Fruit fly (Drosophila melanogaster) whole organism, embryonic: ENCODE results near the gene CG9926.

ENCODE experiments used
- Antp ChIP-seq: fragments of 200-800 bp; sonication (Bioruptor generic); optimal IDR thresholded peaks from 3 replicates; lab custom pipeline; 2016; ENCODE audit warnings: missing biosample characterization, missing genetic modification characterization
- Asciz ChIP-seq: fragments of 200-800 bp; sonication (Bioruptor generic); optimal IDR thresholded peaks from 2 replicates; lab custom pipeline; 2017; ENCODE audit warnings: missing biosample characterization, mild to moderate bottlenecking, missing genetic modification characterization, missing genetic modification reagents
- C15 ChIP-seq: fragments of 200-800 bp; sonication (Bioruptor generic); IDR thresholded peaks from 3 replicates; pipeline ENCODE4 v1.3.6; 2022; ENCODE audit warnings: missing biosample characterization, missing genetic modification characterization
- CG1024 ChIP-seq: fragments of 200-800 bp; sonication (Bioruptor generic); IDR thresholded peaks from 2 replicates; pipeline ENCODE4 v1.3.6; 2022; ENCODE audit warnings: missing biosample characterization, missing genetic modification characterization
- CG10654 ChIP-seq: fragments of 200-800 bp; sonication (Bioruptor generic); optimal IDR thresholded peaks from 2 replicates; lab custom pipeline; 2016; ENCODE audit warnings: missing biosample characterization, missing genetic modification characterization
- CG10979 ChIP-seq: fragments of 200-800 bp; sonication (Bioruptor generic); optimal IDR thresholded peaks from 2 replicates; lab custom pipeline; 2018; ENCODE audit warnings: missing biosample characterization, mild to moderate bottlenecking, missing genetic modification characterization, moderate library complexity
- CG13296 ChIP-seq: fragments of 200-800 bp; sonication (Bioruptor generic); optimal IDR thresholded peaks from 3 replicates; lab custom pipeline; 2018; ENCODE audit warnings: missing biosample characterization, mild to moderate bottlenecking, missing genetic modification characterization
- CG13624 ChIP-seq: fragments of 200-800 bp; sonication (Bioruptor generic); optimal IDR thresholded peaks from 2 replicates; lab custom pipeline; 2016; ENCODE audit warnings: missing biosample characterization, missing genetic modification characterization
- CG13894 ChIP-seq: fragments of 200-800 bp; sonication (Bioruptor generic); optimal IDR thresholded peaks from 3 replicates; lab custom pipeline; 2018; ENCODE audit warnings: missing biosample characterization, mild to moderate bottlenecking, missing genetic modification characterization, moderate library complexity
- CG17359 ChIP-seq: fragments of 200-800 bp; sonication (Bioruptor generic); optimal IDR thresholded peaks from 3 replicates; lab custom pipeline; 2018; ENCODE audit warnings: missing biosample characterization, mild to moderate bottlenecking, missing genetic modification characterization, moderate library complexity
- CG17612 ChIP-seq: fragments of 200-800 bp; sonication (Bioruptor generic); IDR thresholded peaks from 2 replicates; pipeline ENCODE4 v1.3.6; 2022; ENCODE audit warnings: missing biosample characterization, missing genetic modification characterization
- CG1792 ChIP-seq: fragments of 200-800 bp; sonication (Bioruptor generic); optimal IDR thresholded peaks from 2 replicates; lab custom pipeline; 2016; ENCODE audit warnings: missing biosample characterization, missing genetic modification characterization
- CG2712 ChIP-seq: fragments of 200-800 bp; optimal IDR thresholded peaks from 3 replicates; lab custom pipeline; 2019; ENCODE audit warnings: missing biosample characterization, mild to moderate bottlenecking, missing genetic modification characterization, moderate library complexity
- CG30403 ChIP-seq: fragments of 200-800 bp; sonication (Bioruptor generic); optimal IDR thresholded peaks from 3 replicates; lab custom pipeline; 2016; ENCODE audit warnings: missing biosample characterization, missing genetic modification characterization
- CG31224 ChIP-seq: fragments of 200-800 bp; sonication (Bioruptor generic); IDR thresholded peaks from 2 replicates; pipeline ENCODE4 v1.3.6; 2022; ENCODE audit warnings: missing biosample characterization, missing genetic modification characterization
- CG8290 ChIP-seq, 3 experiments: fragments of 200-800 bp; sonication (Bioruptor generic); optimal IDR thresholded peaks; 2 replicates each; lab custom pipeline; 2016 to 2019; ENCODE audit warnings: missing biosample characterization in 3 of 3, missing genetic modification characterization in 3 of 3, mild to moderate bottlenecking in 2 of 3, moderate library complexity in 1 of 3
- CG9727 ChIP-seq: fragments of 200-800 bp; sonication (Bioruptor generic); optimal IDR thresholded peaks from 3 replicates; lab custom pipeline; 2017; ENCODE audit warnings: missing biosample characterization, mild to moderate bottlenecking, missing genetic modification characterization
- Dll ChIP-seq: fragments of 200-800 bp; sonication (Bioruptor generic); IDR thresholded peaks from 4 replicates; pipeline ENCODE4 v1.3.6; 2022; ENCODE audit warnings: missing biosample characterization, missing genetic modification characterization; ENCODE audit not compliant: partially characterized antibody
- HLHmδ ChIP-seq: fragments of 200-800 bp; sonication (Bioruptor generic); optimal IDR thresholded peaks from 2 replicates; lab custom pipeline; 2018; ENCODE audit warnings: missing biosample characterization, mild to moderate bottlenecking, missing genetic modification characterization, moderate library complexity
- NC2α ChIP-seq: fragments of 200-800 bp; sonication (Bioruptor generic); optimal IDR thresholded peaks from 2 replicates; lab custom pipeline; 2016; ENCODE audit warnings: missing biosample characterization, missing genetic modification characterization
- Six4 ChIP-seq: fragments of 200-800 bp; sonication (Bioruptor generic); optimal IDR thresholded peaks from 2 replicates; lab custom pipeline; 2016; ENCODE audit warnings: missing biosample characterization, missing genetic modification characterization
- Xrp1 ChIP-seq: fragments of 200-800 bp; sonication (Bioruptor generic); IDR thresholded peaks from 2 replicates; pipeline ENCODE4 v1.3.6; 2022; ENCODE audit warnings: missing biosample characterization, missing genetic modification characterization
- al ChIP-seq: fragments of 200-800 bp; sonication (Bioruptor generic); IDR thresholded peaks from 2 replicates; pipeline ENCODE4 v1.3.6; 2022; ENCODE audit warnings: missing biosample characterization, missing genetic modification characterization
- ara ChIP-seq: fragments of 200-800 bp; sonication (Bioruptor generic); IDR thresholded peaks from 2 replicates; pipeline ENCODE4 v1.3.6; 2022; ENCODE audit warnings: missing biosample characterization, missing genetic modification characterization
- cad ChIP-seq: fragments of >200 bp; optimal IDR thresholded peaks from 2 replicates; lab custom pipeline; 2017; ENCODE audit warnings: missing biosample characterization, missing genetic modification characterization
- crol ChIP-seq: fragments of 200-800 bp; sonication (Bioruptor generic); IDR thresholded peaks from 2 replicates; pipeline ENCODE4 v1.3.6; 2022; ENCODE audit warnings: missing biosample characterization, missing genetic modification characterization
- dati ChIP-seq: fragments of 200-800 bp; sonication (Bioruptor generic); IDR thresholded peaks from 2 replicates; pipeline ENCODE4 v1.3.6; 2022; ENCODE audit warnings: missing biosample characterization, missing genetic modification characterization
- fd96Cb ChIP-seq: fragments of 200-800 bp; sonication (Bioruptor generic); optimal IDR thresholded peaks from 2 replicates; lab custom pipeline; 2018; ENCODE audit warnings: missing biosample characterization, mild to moderate bottlenecking, missing genetic modification characterization, moderate library complexity
- gce ChIP-seq: fragments of 200-800 bp; sonication (Bioruptor generic); IDR thresholded peaks from 3 replicates; pipeline ENCODE4 v1.3.6; 2022; ENCODE audit warnings: missing biosample characterization, missing genetic modification characterization
- gcm ChIP-seq: fragments of 200-800 bp; sonication (Bioruptor generic); optimal IDR thresholded peaks from 2 replicates; lab custom pipeline; 2019; ENCODE audit warnings: missing biosample characterization, mild to moderate bottlenecking, missing genetic modification characterization, moderate library complexity
- hbn ChIP-seq: fragments of 200-800 bp; sonication (Bioruptor generic); IDR thresholded peaks from 2 replicates; pipeline ENCODE4 v1.3.6; 2022; ENCODE audit warnings: missing biosample characterization, missing genetic modification characterization; ENCODE audit not compliant: partially characterized antibody
- inv ChIP-seq: fragments of 200-800 bp; sonication (Bioruptor generic); IDR thresholded peaks from 2 replicates; pipeline ENCODE4 v1.3.6; 2022; ENCODE audit warnings: missing biosample characterization, missing genetic modification characterization; ENCODE audit not compliant: partially characterized antibody
- klu ChIP-seq: fragments of 200-800 bp; sonication (Bioruptor generic); IDR thresholded peaks from 2 replicates; pipeline ENCODE4 v1.3.6; 2022; ENCODE audit warnings: missing biosample characterization, missing genetic modification characterization
- lola ChIP-seq, 3 experiments: fragments of >200 bp in 2 of 3; fragments of 200-800 bp in 1 of 3; sonication (Bioruptor generic) in 1 of 3; optimal IDR thresholded peaks; 2 replicates each; lab custom pipeline; 2017 to 2019; ENCODE audit warnings: missing biosample characterization in 3 of 3, missing genetic modification characterization in 3 of 3, mild to moderate bottlenecking in 1 of 3, moderate library complexity in 1 of 3
- mam ChIP-seq: fragments of 200-800 bp; sonication (Bioruptor generic); optimal IDR thresholded peaks from 3 replicates; lab custom pipeline; 2016; ENCODE audit warnings: missing biosample characterization, missing genetic modification characterization
- onecut ChIP-seq: fragments of 200-800 bp; sonication (Bioruptor generic); IDR thresholded peaks from 2 replicates; pipeline ENCODE4 v1.3.6; 2022; ENCODE audit warnings: missing biosample characterization, missing genetic modification characterization
- pan ChIP-seq, 4 experiments: fragments of >200 bp in 3 of 4; fragments of 200-800 bp in 1 of 4; sonication (Bioruptor generic) in 1 of 4; optimal IDR thresholded peaks in 3 of 4; IDR thresholded peaks in 1 of 4; 2 replicates each; pipeline versions ENCODE4 v1.3.6 to Lab custom; 2017 to 2022; ENCODE audit warnings: missing biosample characterization in 2 of 4, missing genetic modification characterization in 2 of 4, mixed read lengths in 1 of 4
- peb ChIP-seq: fragments of 200-800 bp; sonication (Bioruptor generic); IDR thresholded peaks from 2 replicates; pipeline ENCODE4 v1.3.6; 2022; ENCODE audit warnings: missing biosample characterization, missing genetic modification characterization
- phol ChIP-seq: fragments of 200-800 bp; sonication (Bioruptor generic); optimal IDR thresholded peaks from 3 replicates; lab custom pipeline; 2018; ENCODE audit warnings: missing biosample characterization, mild to moderate bottlenecking, missing genetic modification characterization, moderate library complexity
- prd ChIP-seq, 3 experiments: fragments of >200 bp in 2 of 3; fragments of 200-800 bp in 1 of 3; sonication (Bioruptor generic) in 1 of 3; optimal IDR thresholded peaks in 2 of 3; IDR thresholded peaks in 1 of 3; 2 replicates in 2 of 3; 3 replicates in 1 of 3; pipeline versions ENCODE4 v1.3.6 to Lab custom; 2017 to 2022; ENCODE audit warnings: missing biosample characterization in 1 of 3, missing genetic modification characterization in 1 of 3
- pros ChIP-seq: fragments of 200-800 bp; sonication (Bioruptor generic); optimal IDR thresholded peaks from 3 replicates; lab custom pipeline; 2019; ENCODE audit warnings: missing biosample characterization, mild to moderate bottlenecking, missing genetic modification characterization, moderate library complexity
- shn ChIP-seq: fragments of 200-800 bp; sonication (Bioruptor generic); optimal IDR thresholded peaks from 3 replicates; lab custom pipeline; 2016; ENCODE audit warnings: missing biosample characterization, missing genetic modification characterization
- sqz ChIP-seq: fragments of 200-800 bp; sonication (Bioruptor generic); optimal IDR thresholded peaks from 3 replicates; lab custom pipeline; 2018; ENCODE audit warnings: missing biosample characterization, mild to moderate bottlenecking, missing genetic modification characterization
- sr ChIP-seq: fragments of 200-800 bp; sonication (Bioruptor generic); IDR thresholded peaks from 3 replicates; pipeline ENCODE4 v1.3.6; 2022; ENCODE audit warnings: missing biosample characterization, missing genetic modification characterization
- tll ChIP-seq, 2 experiments: fragments of 200-800 bp in 1 of 2; fragments of >200 bp in 1 of 2; sonication (Bioruptor generic) in 1 of 2; optimal IDR thresholded peaks; 2 replicates each; lab custom pipeline; 2017 to 2019; ENCODE audit warnings: missing biosample characterization in 2 of 2, missing genetic modification characterization in 2 of 2, mild to moderate bottlenecking in 1 of 2, moderate library complexity in 1 of 2
- vvl ChIP-seq: fragments of 200-800 bp; sonication (Bioruptor generic); IDR thresholded peaks from 2 replicates; pipeline ENCODE4 v1.3.6; 2022; ENCODE audit warnings: missing biosample characterization, missing genetic modification characterization
- zen2 ChIP-seq: fragments of 200-800 bp; sonication (Bioruptor generic); IDR thresholded peaks from 3 replicates; pipeline ENCODE4 v1.3.6; 2022; ENCODE audit warnings: missing biosample characterization, missing genetic modification characterization; ENCODE audit not compliant: partially characterized antibody
- zfh2 ChIP-seq: fragments of 200-800 bp; sonication (Bioruptor generic); optimal IDR thresholded peaks from 2 replicates; lab custom pipeline; 2016; ENCODE audit warnings: missing biosample characterization, missing genetic modification characterization

The CG9926 gene

dm6 chr3R:13971728-13972448 lies 20.9 kb upstream of the CG9926 start (continued):
- no peak for TF ChIP-seq peb
- no peak for TF ChIP-seq pan (optimal IDR thresholded peaks at IDR 0.05; lab: Kevin White, UChicago)
- peak in 1 of 2 experiments; percentile 16 for TF ChIP-seq pan (GFP tag; optimal IDR thresholded peaks at IDR 0.05 in 1 of 2, IDR thresholded peaks at IDR 0.05 in 1 of 2)
- TF ChIP-seq CG8290 (GFP tag; optimal IDR thresholded peaks at IDR 0.05; lab: Kevin White, UChicago), result no peak
- TF ChIP-seq CG8290 (tag; optimal IDR thresholded peaks at IDR 0.05; lab: Kevin White, UChicago), result no peak
- TF ChIP-seq CG17359 (tag; lab: Kevin White, UChicago), result no peak
- TF ChIP-seq CG31224 (GFP tag; lab: Robert Waterston, UW), result no peak
- TF ChIP-seq mam (GFP tag; lab: Kevin White, UChicago), result no peak
- TF ChIP-seq inv, result no peak
- TF ChIP-seq cad (GFP tag; lab: Kevin White, UChicago), result no peak
- TF ChIP-seq NC2α (GFP tag; lab: Kevin White, UChicago), result no peak
- peak; percentile 21 for TF ChIP-seq phol
- TF ChIP-seq CG10979 (tag; lab: Kevin White, UChicago), result peak; percentile 53
- no peak for TF ChIP-seq CG10654 (GFP tag; lab: Kevin White, UChicago)
- TF ChIP-seq CG1792 (GFP tag; lab: Kevin White, UChicago), result no peak
- no peak for TF ChIP-seq prd (optimal IDR thresholded peaks at IDR 0.05; lab: Kevin White, UChicago)
- peak; percentile 58; the same call in 2 of the 3 replicates for TF ChIP-seq prd (GFP tag; IDR thresholded peaks at IDR 0.05; lab: Robert Waterston, UW)
- TF ChIP-seq sqz (GFP tag; lab: Kevin White, UChicago), result no peak
- TF ChIP-seq CG30403 (GFP tag; lab: Kevin White, UChicago), result no peak
- TF ChIP-seq CG13624 (GFP tag; lab: Kevin White, UChicago), result no peak
- no peak for TF ChIP-seq HLHmδ
- no peak for TF ChIP-seq C15 (GFP tag; lab: Robert Waterston, UW)
- TF ChIP-seq Asciz, result no peak
- no peak for TF ChIP-seq Antp (GFP tag; lab: Kevin White, UChicago)
- no peak for TF ChIP-seq dati (GFP tag; lab: Robert Waterston, UW)
- no peak for TF ChIP-seq sr
- TF ChIP-seq al (GFP tag; lab: Robert Waterston, UW), result no peak
- peak; percentile 1 for TF ChIP-seq fd96Cb (tag; lab: Kevin White, UChicago)
- TF ChIP-seq CG13894, result no peak
- TF ChIP-seq ara (GFP tag; lab: Robert Waterston, UW), result no peak
- TF ChIP-seq klu, result no peak
- TF ChIP-seq CG9727 (GFP tag; lab: Kevin White, UChicago), result peak; percentile 71
- no peak for TF ChIP-seq onecut
- TF ChIP-seq crol (GFP tag; lab: Robert Waterston, UW), result peak; percentile 85
- TF ChIP-seq CG1024 (GFP tag; lab: Robert Waterston, UW), result no peak
- TF ChIP-seq gcm (GFP tag; lab: Kevin White, UChicago), result no peak
- no peak for TF ChIP-seq hbn (GFP tag; lab: Robert Waterston, UW)
- TF ChIP-seq CG17612 (GFP tag; lab: Robert Waterston, UW), result no peak
- TF ChIP-seq gce, result no peak
- peak in 1 of 3 experiments; percentile 55 for TF ChIP-seq lola (GFP tag; optimal IDR thresholded peaks at IDR 0.05; lab: Kevin White, UChicago)
- no peak for TF ChIP-seq zen2
- no peak for TF ChIP-seq vvl (GFP tag; lab: Robert Waterston, UW)
- peak in 1 of 2 experiments; percentile 78 for TF ChIP-seq tll (GFP tag; optimal IDR thresholded peaks at IDR 0.05; lab: Kevin White, UChicago)
- peak; percentile 54 for TF ChIP-seq Xrp1
- no peak for TF ChIP-seq CG13296 (GFP tag; lab: Kevin White, UChicago)
- TF ChIP-seq Six4 (GFP tag; lab: Kevin White, UChicago), result no peak
- TF ChIP-seq Dll, result no peak
- TF ChIP-seq CG2712, result peak; percentile 52
- peak; percentile 86 for TF ChIP-seq pros
- no peak for TF ChIP-seq zfh2 (GFP tag; lab: Kevin White, UChicago)
- TF ChIP-seq shn, result no peak
